Fruit fly (Drosophila melanogaster) ovary, adult (tissue): Measurements from ENCODE around the gene t-cup.

ENCODE experiments used
- CG17801 ChIP-seq: fragments of 200-800 bp; optimal IDR thresholded peaks from 2 replicates; lab custom pipeline; 2019; ENCODE audit warnings: missing biosample characterization, mild to moderate bottlenecking, missing genetic modification characterization, moderate library complexity; ENCODE audit not compliant: partially characterized antibody

t-cup gene

dm6 chr2L:12529029-12529948, 32.2 kb upstream of the t-cup start:
- no peak for TF ChIP-seq CG17801

dm6 chr2L:12528376-12528775, 31.2 kb upstream of the t-cup start:
- TF ChIP-seq CG17801 = no peak

dm6 chr2L:12527590-12527989, 30.5 kb upstream of the t-cup start:
- TF ChIP-seq CG17801 = no peak

- no peak for TF ChIP-seq CG17801
These were observed 27.0 kb upstream of the t-cup start for dm6 chr2L:12524139-12524538.

dm6 chr2L:12521527-12522292, 24.6 kb upstream of the t-cup start:
- TF ChIP-seq CG17801 = no peak

dm6 chr2L:12520780-12521526, 23.8 kb upstream of the t-cup start:
- TF ChIP-seq CG17801 = peak; percentile 49

dm6 chr2L:12520254-12520653, 23.1 kb upstream of the t-cup start:
- TF ChIP-seq CG17801 = no peak

- TF ChIP-seq CG17801 = no peak
These were observed 22.1 kb upstream of the t-cup start for dm6 chr2L:12519216-12519615.

dm6 chr2L:12513866-12514361, 16.8 kb upstream of the t-cup start:
- TF ChIP-seq CG17801 = peak; percentile 90

- TF ChIP-seq CG17801 = no peak
These were observed 15.4 kb upstream of the t-cup start for dm6 chr2L:12512520-12512919.

- no peak for TF ChIP-seq CG17801
These were observed 12.3 kb upstream of the t-cup start for dm6 chr2L:12509458-12509857.

- no peak for TF ChIP-seq CG17801
These were observed 11.5 kb upstream of the t-cup start for dm6 chr2L:12508678-12509077.

- TF ChIP-seq CG17801 = no peak
These were observed 11.0 kb upstream of the t-cup start for dm6 chr2L:12508054-12508577.

dm6 chr2L:12507338-12508053, 10.4 kb upstream of the t-cup start, which contains the start of gene CG43051:
Gene CG43051 (plus strand): TSS chr2L:12507939.
- TF ChIP-seq CG17801 = peak; percentile 70

dm6 chr2L:12506744-12507143, 9.6 kb upstream of the t-cup start:
- TF ChIP-seq CG17801 = no peak

dm6 chr2L:12505662-12506061, 8.5 kb upstream of the t-cup start:
- no peak for TF ChIP-seq CG17801
